Fruit fly (Drosophila melanogaster) Kc167 (cell line): ENCODE data around the gene Sgs3.

Experiments used
- Myc ChIP-seq: fragments of >200 bp; optimal IDR thresholded peaks from 2 replicates; lab custom pipeline; 2017; ENCODE audit warnings: missing external identifiers
- Sin3A ChIP-seq: fragments of >200 bp; optimal IDR thresholded peaks from 2 replicates; lab custom pipeline; 2018; ENCODE audit warnings: missing external identifiers
- h ChIP-seq: fragments of >200 bp; optimal IDR thresholded peaks from 3 replicates; lab custom pipeline; 2018; ENCODE audit warnings: missing external identifiers
- insv ChIP-seq: fragments of >200 bp; optimal IDR thresholded peaks from 3 replicates; lab custom pipeline; 2018; ENCODE audit warnings: missing external identifiers
- psq ChIP-seq: fragments of >200 bp; optimal IDR thresholded peaks from 2 replicates; lab custom pipeline; 2017; ENCODE audit warnings: missing external identifiers
- ttk ChIP-seq: sonication (Bioruptor generic); optimal IDR thresholded peaks from 2 replicates; lab custom pipeline; 2017; ENCODE audit warnings: missing external identifiers

- no peak for TF ChIP-seq ttk (lab: Kevin White, UChicago)
- no peak for TF ChIP-seq Myc (lab: Kevin White, UChicago)
- no peak for TF ChIP-seq Sin3A
- no peak for TF ChIP-seq h (lab: Kevin White, UChicago)
- no peak for TF ChIP-seq psq
- no peak for TF ChIP-seq insv (lab: Kevin White, UChicago)
Observed at dm6 chr3L:11493090-11493807, 18.8 kb upstream of the Sgs3 start.
